Worm (Caenorhabditis elegans) whole organism, mixed stage, embryonic: Measurements from ENCODE around the gene catp-8.

Experiments
- M03D4.4 ChIP-seq: sonication (generic microtip); optimal IDR thresholded peaks from 2 replicates; lab custom pipeline; 2017; ENCODE audit warnings: mild to moderate bottlenecking, missing genetic modification characterization, missing compliant biosample characterization
- bed-3 ChIP-seq: fragments of 200-800 bp; sonication (Bioruptor generic); optimal IDR thresholded peaks from 3 replicates; lab custom pipeline; 2018; ENCODE audit warnings: mild to moderate bottlenecking, missing genetic modification characterization, moderate library complexity, missing compliant biosample characterization
- blmp-1 ChIP-seq: fragments of 150-350 bp; optimal IDR thresholded peaks from 2 replicates; lab custom pipeline; 2014; ENCODE audit warnings: missing biosample characterization, missing genetic modification characterization
- ceh-39 ChIP-seq: fragments of 150-350 bp; optimal IDR thresholded peaks from 2 replicates; lab custom pipeline; 2014; ENCODE audit warnings: missing biosample characterization, missing genetic modification characterization
- ceh-43 ChIP-seq: fragments of 200-800 bp; sonication (Bioruptor generic); optimal IDR thresholded peaks from 2 replicates; lab custom pipeline; 2018; ENCODE audit warnings: mild to moderate bottlenecking, missing genetic modification characterization, moderate library complexity, missing compliant biosample characterization
- ceh-83 ChIP-seq: fragments of 200-800 bp; sonication (Bioruptor generic); optimal IDR thresholded peaks from 2 replicates; lab custom pipeline; 2018; ENCODE audit warnings: mild to moderate bottlenecking, missing genetic modification characterization, missing compliant biosample characterization
- ces-1 ChIP-seq: fragments of 150-350 bp; optimal IDR thresholded peaks from 2 replicates; lab custom pipeline; 2014; ENCODE audit warnings: missing biosample characterization, missing genetic modification reagents, missing genetic modification characterization
- cnd-1 ChIP-seq: fragments of 200-800 bp; sonication (Bioruptor generic); optimal IDR thresholded peaks from 2 replicates; lab custom pipeline; 2018; ENCODE audit warnings: mild to moderate bottlenecking, missing genetic modification characterization, missing compliant biosample characterization
- drap-1 ChIP-seq: fragments of 200-800 bp; sonication (Bioruptor generic); optimal IDR thresholded peaks from 3 replicates; lab custom pipeline; 2018; ENCODE audit warnings: mild to moderate bottlenecking, missing genetic modification characterization, missing compliant biosample characterization
- elt-1 ChIP-seq: sonication (generic microtip); optimal IDR thresholded peaks from 2 replicates; lab custom pipeline; 2017; ENCODE audit warnings: missing genetic modification characterization, mild to moderate bottlenecking, missing compliant biosample characterization, antibody characterized with exemption, moderate library complexity, borderline replicate concordance; ENCODE audit not compliant: insufficient read depth
- elt-3 ChIP-seq: fragments of 150-350 bp; optimal IDR thresholded peaks from 2 replicates; lab custom pipeline; 2014; ENCODE audit warnings: missing biosample characterization, missing genetic modification characterization
- flh-1 ChIP-seq: fragments of 200-800 bp; sonication (Bioruptor generic); optimal IDR thresholded peaks from 2 replicates; lab custom pipeline; 2018; ENCODE audit warnings: mild to moderate bottlenecking, missing genetic modification characterization, moderate library complexity, missing compliant biosample characterization
- ham-2 ChIP-seq: fragments of 200-800 bp; sonication (Bioruptor generic); optimal IDR thresholded peaks from 2 replicates; lab custom pipeline; 2018; ENCODE audit warnings: mild to moderate bottlenecking, missing genetic modification characterization, missing compliant biosample characterization
- hlh-1 ChIP-seq: fragments of 150-350 bp; optimal IDR thresholded peaks from 2 replicates; lab custom pipeline; 2014; ENCODE audit warnings: missing biosample characterization, missing genetic modification reagents, missing genetic modification characterization
- lsy-2 ChIP-seq: fragments of 150-350 bp; optimal IDR thresholded peaks from 2 replicates; lab custom pipeline; 2014; ENCODE audit warnings: missing biosample characterization, missing genetic modification characterization
- mep-1 ChIP-seq: fragments of 150-350 bp; optimal IDR thresholded peaks from 2 replicates; lab custom pipeline; 2017; ENCODE audit warnings: missing biosample characterization, missing genetic modification reagents, missing genetic modification characterization, inconsistent platforms
- mls-2 ChIP-seq: sonication (generic microtip); optimal IDR thresholded peaks from 2 replicates; lab custom pipeline; 2016; ENCODE audit warnings: mild to moderate bottlenecking, missing genetic modification characterization, moderate library complexity, missing compliant biosample characterization
- nhr-2 ChIP-seq: fragments of 150-350 bp; optimal IDR thresholded peaks from 2 replicates; lab custom pipeline; 2014; ENCODE audit warnings: missing biosample characterization, missing genetic modification characterization
- nhr-237 ChIP-seq: fragments of 150-350 bp; optimal IDR thresholded peaks from 2 replicates; lab custom pipeline; 2014; ENCODE audit warnings: missing biosample characterization, missing genetic modification characterization
- nhr-76 ChIP-seq: sonication (generic microtip); optimal IDR thresholded peaks from 2 replicates; lab custom pipeline; 2017; ENCODE audit warnings: missing biosample characterization, missing genetic modification characterization
- pha-4 ChIP-seq: fragments of 150-350 bp; optimal IDR thresholded peaks from 2 replicates; lab custom pipeline; 2018; ENCODE audit warnings: missing biosample characterization, missing genetic modification reagents, missing genetic modification characterization
- sem-2 ChIP-seq: fragments of 200-800 bp; sonication (Bioruptor generic); optimal IDR thresholded peaks from 2 replicates; lab custom pipeline; 2018; ENCODE audit warnings: mild to moderate bottlenecking, missing genetic modification characterization, missing compliant biosample characterization
- snpc-4 ChIP-seq: fragments of 150-350 bp; optimal IDR thresholded peaks from 2 replicates; lab custom pipeline; 2014; ENCODE audit warnings: missing biosample characterization, missing genetic modification characterization
- sptf-1 ChIP-seq: sonication (generic microtip); optimal IDR thresholded peaks from 2 replicates; lab custom pipeline; 2017; ENCODE audit warnings: mild to moderate bottlenecking, missing genetic modification characterization, moderate library complexity, missing compliant biosample characterization
- tbx-8 ChIP-seq: fragments of 200-800 bp; sonication (Bioruptor generic); optimal IDR thresholded peaks from 2 replicates; lab custom pipeline; 2018; ENCODE audit warnings: mild to moderate bottlenecking, missing genetic modification characterization, moderate library complexity, missing compliant biosample characterization
- unc-120 ChIP-seq: sonication (generic microtip); optimal IDR thresholded peaks from 2 replicates; lab custom pipeline; 2017; ENCODE audit warnings: missing genetic modification characterization, missing compliant biosample characterization; ENCODE audit not compliant: poor library complexity, severe bottlenecking
- unc-39 ChIP-seq: fragments of 150-350 bp; optimal IDR thresholded peaks from 2 replicates; lab custom pipeline; 2014; ENCODE audit warnings: missing biosample characterization, missing genetic modification characterization
- unc-62 ChIP-seq: fragments of 150-350 bp; optimal IDR thresholded peaks from 2 replicates; lab custom pipeline; 2014; ENCODE audit warnings: missing biosample characterization, missing genetic modification reagents, missing genetic modification characterization
- zip-8 ChIP-seq: fragments of 150-350 bp; optimal IDR thresholded peaks from 2 replicates; lab custom pipeline; 2014; ENCODE audit warnings: missing biosample characterization, missing genetic modification characterization
- ztf-11 ChIP-seq: fragments of 150-350 bp; optimal IDR thresholded peaks from 2 replicates; lab custom pipeline; 2014; ENCODE audit warnings: missing biosample characterization, missing genetic modification characterization

Gene catp-8

DNA sequence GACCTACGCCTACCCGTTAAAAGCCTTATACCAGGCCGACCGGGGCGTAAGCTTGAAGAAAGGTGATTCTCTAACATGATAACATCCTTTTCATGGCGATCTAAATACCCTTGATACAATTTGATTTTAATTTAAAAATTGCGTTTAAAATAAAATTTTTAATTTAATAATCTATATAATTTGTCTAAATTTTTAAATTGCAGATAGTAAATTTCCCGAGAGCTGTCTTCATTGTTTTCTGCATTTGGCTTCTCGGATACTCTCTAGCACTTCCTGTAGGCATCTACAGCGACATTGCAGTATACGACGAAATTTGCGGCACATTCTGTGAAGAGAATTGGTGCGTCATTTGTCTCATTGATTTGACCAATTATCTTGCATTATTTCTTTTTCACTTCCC is 17.7 kb downstream of the catp-8 start:
- no peak for TF ChIP-seq ham-2 (GFP tag; lab: Kevin White, UChicago)
- TF ChIP-seq sem-2 (GFP tag; lab: Kevin White, UChicago): no peak
- no peak for TF ChIP-seq snpc-4 (tag; lab: Kevin White, UChicago)
- TF ChIP-seq unc-62 (GFP tag; lab: Kevin White, UChicago): no peak
- TF ChIP-seq ceh-39 (tag; lab: Kevin White, UChicago): no peak
- TF ChIP-seq nhr-76 (tag; lab: Kevin White, UChicago): no peak
- no peak for TF ChIP-seq unc-120 (tag; lab: Kevin White, UChicago)
- TF ChIP-seq ztf-11 (tag; lab: Kevin White, UChicago): no peak
- TF ChIP-seq blmp-1: no peak
- no peak for TF ChIP-seq tbx-8 (GFP tag; lab: Kevin White, UChicago)
- TF ChIP-seq nhr-237 (tag; lab: Kevin White, UChicago): no peak
- no peak for TF ChIP-seq M03D4.4
- no peak for TF ChIP-seq drap-1 (GFP tag; lab: Kevin White, UChicago)

DNA sequence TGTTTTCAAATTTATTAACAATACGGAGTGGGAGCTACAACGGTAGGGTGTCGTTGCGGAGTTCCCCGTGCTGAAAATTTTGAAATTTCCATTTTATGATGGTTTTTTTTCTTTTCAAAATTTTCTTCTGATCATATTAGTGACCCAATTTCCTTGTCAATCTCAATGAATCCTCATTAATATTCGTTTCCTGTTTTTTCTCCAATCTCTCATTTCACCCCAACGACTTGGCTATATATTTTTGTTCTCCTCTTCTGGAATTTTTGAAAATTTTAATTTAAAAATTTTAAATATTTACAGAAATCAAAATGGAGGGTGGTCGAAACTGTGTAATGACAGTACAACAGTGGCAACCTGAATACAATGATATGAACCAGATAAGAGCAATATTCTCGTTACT is 19.4 kb downstream of the catp-8 start, which contains the start of gene npr-3:
Gene npr-3 (plus strand): TSS at position 301 of the 400 bp plus-strand sequence.
- TF ChIP-seq snpc-4 (tag; lab: Kevin White, UChicago): no peak
- no peak for TF ChIP-seq ceh-43 (GFP tag; lab: Kevin White, UChicago)
- TF ChIP-seq lsy-2 (tag; lab: Kevin White, UChicago): no peak
- TF ChIP-seq flh-1 (GFP tag; lab: Kevin White, UChicago): no peak
- TF ChIP-seq sem-2 (GFP tag; lab: Kevin White, UChicago): no peak
- TF ChIP-seq drap-1 (GFP tag; lab: Kevin White, UChicago): no peak
- no peak for TF ChIP-seq unc-62 (GFP tag; lab: Kevin White, UChicago)
- no peak for TF ChIP-seq blmp-1
- TF ChIP-seq ham-2 (GFP tag; lab: Kevin White, UChicago): no peak
- TF ChIP-seq ztf-11 (tag; lab: Kevin White, UChicago): no peak
- no peak for TF ChIP-seq sptf-1 (tag; lab: Kevin White, UChicago)

DNA sequence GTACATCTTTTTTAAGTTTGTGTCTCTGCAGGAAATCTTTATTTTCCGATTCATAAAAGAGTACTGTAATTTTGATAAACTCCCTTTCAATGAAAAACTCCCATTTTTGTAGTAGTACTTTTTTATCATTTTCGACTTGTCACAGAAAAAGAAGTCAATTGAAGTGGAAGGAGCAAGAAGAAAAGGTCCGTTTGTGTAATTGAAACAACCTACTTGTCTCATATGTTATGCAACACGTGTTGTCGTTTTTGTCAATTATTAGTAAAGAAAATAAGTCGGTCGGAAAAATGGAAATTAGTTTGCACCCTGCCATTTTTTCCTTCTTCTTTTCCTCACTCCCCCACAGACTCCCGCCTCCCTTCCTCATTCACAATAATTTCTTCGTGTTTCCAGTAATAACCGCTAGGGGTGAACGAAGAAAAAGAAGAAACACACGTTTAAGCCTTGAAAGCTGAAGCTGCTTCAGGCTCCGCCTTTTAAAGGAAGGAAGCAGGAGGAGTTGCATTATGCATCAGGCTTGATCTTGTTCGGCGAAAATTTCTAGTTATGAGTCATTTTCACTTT is 20.3 kb downstream of the catp-8 start:
- no peak for TF ChIP-seq drap-1 (GFP tag; lab: Kevin White, UChicago)
- no peak for TF ChIP-seq elt-1 (tag; lab: Kevin White, UChicago)
- TF ChIP-seq cnd-1 (tag; lab: Kevin White, UChicago): no peak
- TF ChIP-seq elt-3 (tag; lab: Kevin White, UChicago): no peak
- TF ChIP-seq nhr-237 (tag; lab: Kevin White, UChicago): no peak
- TF ChIP-seq blmp-1: no peak
- no peak for TF ChIP-seq ceh-83
- no peak for TF ChIP-seq nhr-76 (tag; lab: Kevin White, UChicago)
- TF ChIP-seq sptf-1 (tag; lab: Kevin White, UChicago): no peak
- TF ChIP-seq M03D4.4: no peak
- TF ChIP-seq mep-1 (tag; lab: Kevin White, UChicago): no peak
- no peak for TF ChIP-seq ceh-43 (GFP tag; lab: Kevin White, UChicago)
- no peak for TF ChIP-seq ceh-39 (tag; lab: Kevin White, UChicago)
- TF ChIP-seq unc-62 (GFP tag; lab: Kevin White, UChicago): no peak
- TF ChIP-seq pha-4 (tag; lab: Kevin White, UChicago): no peak
- TF ChIP-seq nhr-2 (tag; lab: Kevin White, UChicago): no peak
- TF ChIP-seq ces-1 (GFP tag; lab: Kevin White, UChicago): no peak
- TF ChIP-seq unc-39 (tag; lab: Kevin White, UChicago): no peak
- TF ChIP-seq hlh-1 (tag; lab: Kevin White, UChicago): no peak
- TF ChIP-seq mls-2 (tag; lab: Kevin White, UChicago): no peak

DNA sequence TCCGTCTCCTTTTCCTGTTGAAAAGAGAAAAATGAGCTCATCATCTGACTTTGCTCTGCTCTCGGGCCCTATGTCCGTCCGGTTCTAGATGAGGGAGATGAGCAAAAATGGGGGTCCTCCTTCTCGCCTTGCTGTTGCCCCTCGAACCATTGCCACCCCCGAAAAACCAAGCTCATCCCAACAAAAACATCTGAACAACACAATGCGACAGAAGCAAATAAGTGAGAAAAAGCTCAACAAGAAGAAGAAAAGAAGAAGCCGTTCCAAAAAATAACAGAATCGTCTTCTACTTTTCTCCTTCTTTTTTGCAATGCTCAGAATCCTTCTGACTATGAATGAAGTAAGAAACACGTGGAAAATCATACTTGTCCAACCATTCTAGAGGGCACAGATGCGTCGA is 23.2 kb downstream of the catp-8 start:
- TF ChIP-seq unc-62 (GFP tag; lab: Kevin White, UChicago): no peak
- TF ChIP-seq zip-8: no peak
- TF ChIP-seq bed-3 (GFP tag; lab: Kevin White, UChicago): no peak
- no peak for TF ChIP-seq nhr-2 (tag; lab: Kevin White, UChicago)
- no peak for TF ChIP-seq pha-4 (tag; lab: Kevin White, UChicago)
- no peak for TF ChIP-seq ham-2 (GFP tag; lab: Kevin White, UChicago)
- no peak for TF ChIP-seq sem-2 (GFP tag; lab: Kevin White, UChicago)
- TF ChIP-seq nhr-237 (tag; lab: Kevin White, UChicago): no peak
- no peak for TF ChIP-seq nhr-76 (tag; lab: Kevin White, UChicago)
- TF ChIP-seq tbx-8 (GFP tag; lab: Kevin White, UChicago): no peak
- TF ChIP-seq mls-2 (tag; lab: Kevin White, UChicago): no peak
- no peak for TF ChIP-seq blmp-1
- no peak for TF ChIP-seq ceh-83
- TF ChIP-seq, all 35 proteins: peak for 0
